Worm (Caenorhabditis elegans): ENCODE data around the gene E02H1.5.

Gene E02H1.5

ce11 chrII:9621913-9622348, 26.9 kb downstream of the E02H1.5 start (continued):
- TF ChIP-seq ZK546.5 (tag; optimal IDR thresholded peaks at IDR 0.05), result no peak
- no peak for TF ChIP-seq lin-39 (tag; optimal IDR thresholded peaks at IDR 0.05)
- TF ChIP-seq lir-3 (tag; optimal IDR thresholded peaks at IDR 0.05), result no peak
- TF ChIP-seq hif-1 (tag; optimal IDR thresholded peaks at IDR 0.05), result peak in 1 of 2 experiments; percentile 12
- no peak for TF ChIP-seq unc-39 (tag; optimal IDR thresholded peaks at IDR 0.05)
- no peak for TF ChIP-seq cey-2 (tag; optimal IDR thresholded peaks at IDR 0.05; ENCODE audit: borderline replicate concordance, insufficient read depth)
- TF ChIP-seq hlh-11 (tag; optimal IDR thresholded peaks at IDR 0.05), result peak; percentile 73
- TF ChIP-seq pqm-1 (tag; optimal IDR thresholded peaks at IDR 0.05), result no peak
- no peak for TF ChIP-seq ztf-11 (tag; optimal IDR thresholded peaks at IDR 0.05)
- TF ChIP-seq mdl-1 (tag; optimal IDR thresholded peaks at IDR 0.05), result peak in 1 of 2 experiments; percentile 68
- peak; percentile 92 for TF ChIP-seq hlh-30 (tag; optimal IDR thresholded peaks at IDR 0.05; ENCODE audit: insufficient read depth)
- no peak for TF ChIP-seq spr-3 (GFP tag; optimal IDR thresholded peaks at IDR 0.05)
- TF ChIP-seq Y5F2A.4 (GFP tag; optimal IDR thresholded peaks at IDR 0.05), result no peak
- no peak for TF ChIP-seq dpl-1 (GFP tag; optimal IDR thresholded peaks at IDR 0.05)
- TF ChIP-seq zfp-2 (tag; optimal IDR thresholded peaks at IDR 0.05), result no peak
- TF ChIP-seq set-16 (GFP tag; IDR thresholded peaks at IDR 0.05), result no peak
- TF ChIP-seq zfp-3 (GFP tag; conservative IDR thresholded peaks at IDR 0.05), result no peak
- peak in 1 of 2 experiments; percentile 34 for TF ChIP-seq daf-16 (GFP tag; optimal IDR thresholded peaks at IDR 0.05)
- peak; percentile 29 for TF ChIP-seq daf-16 (tag; optimal IDR thresholded peaks at IDR 0.05)
- TF ChIP-seq ceh-44 (GFP tag; IDR thresholded peaks at IDR 0.05), result no peak

ce11 chrII:9624110-9624695, 29.2 kb downstream of the E02H1.5 start, which contains the start of the genes dnj-20 and ZK1307.8:
Gene dnj-20, minus strand, starts transcription at chrII:9624176.
Gene ZK1307.8, plus strand, starts transcription at chrII:9624613.
- TF ChIP-seq mes-2 (tag; optimal IDR thresholded peaks at IDR 0.05; ENCODE audit: poor library complexity, severe bottlenecking) (peak; percentile 40), daf-16 (GFP tag; optimal IDR thresholded peaks at IDR 0.05) (no peak), daf-16 (tag; optimal IDR thresholded peaks at IDR 0.05) (peak; percentile 63), Y48G9A.11 (GFP tag; IDR thresholded peaks at IDR 0.05) (no peak), lin-38 (GFP tag; IDR thresholded peaks at IDR 0.05) (peak; percentile 73), lsy-2 (tag; optimal IDR thresholded peaks at IDR 0.05) (peak in 1 of 2 experiments; percentile 56), F26F4.8 (GFP tag; conservative IDR thresholded peaks at IDR 0.05) (no peak), unc-39 (tag; optimal IDR thresholded peaks at IDR 0.05) (no peak), mxl-3 (GFP tag; optimal IDR thresholded peaks at IDR 0.05) (peak; percentile 5), pqm-1 (tag; optimal IDR thresholded peaks at IDR 0.05) (peak; percentile 25), dpl-1 (GFP tag; optimal IDR thresholded peaks at IDR 0.05) (peak; percentile 22), hlh-30 (tag; optimal IDR thresholded peaks at IDR 0.05; ENCODE audit: insufficient read depth) (peak; percentile 1), mep-1 (tag; optimal IDR thresholded peaks at IDR 0.05) (peak; percentile 24), nhr-11 (tag; optimal IDR thresholded peaks at IDR 0.05) (peak; percentile 23), php-3 (GFP tag; IDR thresholded peaks at IDR 0.05) (no peak), lin-15B (tag; optimal IDR thresholded peaks at IDR 0.05) (no peak)

ce11 chrII:9625930-9626329, 30.9 kb downstream of the E02H1.5 start:
- TF ChIP-seq egl-43 (GFP tag; IDR thresholded peaks at IDR 0.05), result no peak
- peak in 1 of 2 experiments; percentile 94 for TF ChIP-seq unc-62 (GFP tag; optimal IDR thresholded peaks at IDR 0.05 in 1 of 2)
- no peak for TF ChIP-seq unc-62 (tag; optimal IDR thresholded peaks at IDR 0.05)

- peak; percentile 52; the same call in 1 of the 2 replicates for TF ChIP-seq egl-43 (GFP tag; IDR thresholded peaks at IDR 0.05)
- peak; percentile 80 for TF ChIP-seq set-16 (GFP tag; IDR thresholded peaks at IDR 0.05)
Observed at ce11 chrII:9633956-9634560, 39.0 kb downstream of the E02H1.5 start.

Measured in whole organism, L4 larva.